Worm (Caenorhabditis elegans) whole organism, L3 larva: ENCODE results near the gene R08A2.1.

Experiments used
- ZK546.5 ChIP-seq: sonication (generic microtip); optimal IDR thresholded peaks from 2 replicates; lab custom pipeline; 2017; ENCODE audit warnings: missing biosample characterization, missing genetic modification characterization
- aly-2 ChIP-seq: fragments of 150-350 bp; optimal IDR thresholded peaks from 2 replicates; lab custom pipeline; 2014; ENCODE audit warnings: missing biosample characterization, missing genetic modification characterization
- ama-1 ChIP-seq: fragments of 150-350 bp; optimal IDR thresholded peaks from 2 replicates; lab custom pipeline; 2018
- ceh-28 ChIP-seq: fragments of 150-350 bp; optimal IDR thresholded peaks from 2 replicates; lab custom pipeline; 2014; ENCODE audit warnings: missing biosample characterization, missing genetic modification reagents, missing genetic modification characterization
- ceh-82 ChIP-seq: fragments of 150-350 bp; optimal IDR thresholded peaks from 2 replicates; lab custom pipeline; 2014; ENCODE audit warnings: missing biosample characterization, missing genetic modification characterization
- daf-12 ChIP-seq: fragments of 150-350 bp; optimal IDR thresholded peaks from 2 replicates; lab custom pipeline; 2014; ENCODE audit warnings: missing biosample characterization, missing genetic modification reagents, missing genetic modification characterization
- egl-27 ChIP-seq: sonication (generic microtip); optimal IDR thresholded peaks from 4 replicates; lab custom pipeline; 2017; ENCODE audit warnings: missing biosample characterization, missing genetic modification reagents, missing genetic modification characterization
- elt-2 ChIP-seq: sonication (generic microtip); optimal IDR thresholded peaks from 2 replicates; lab custom pipeline; 2016; ENCODE audit warnings: missing genetic modification reagents, mild to moderate bottlenecking, missing genetic modification characterization, missing compliant biosample characterization
- elt-3 ChIP-seq, 3 experiments: fragments of 150-350 bp in 1 of 3; sonication (generic microtip) in 2 of 3; optimal IDR thresholded peaks; 2 replicates in 2 of 3; 4 replicates in 1 of 3; lab custom pipeline; 2014 to 2017; ENCODE audit warnings: missing biosample characterization in 3 of 3, missing genetic modification characterization in 3 of 3
- fkh-10 ChIP-seq: sonication (generic microtip); optimal IDR thresholded peaks from 2 replicates; lab custom pipeline; 2017; ENCODE audit warnings: missing biosample characterization, missing genetic modification reagents, missing genetic modification characterization
- fos-1 ChIP-seq: fragments of 150-350 bp; optimal IDR thresholded peaks from 2 replicates; lab custom pipeline; 2014; ENCODE audit warnings: missing biosample characterization, missing genetic modification characterization
- hmg-11 ChIP-seq: sonication (generic microtip); optimal IDR thresholded peaks from 2 replicates; lab custom pipeline; 2016; ENCODE audit warnings: missing genetic modification characterization, missing compliant biosample characterization
- jun-1 ChIP-seq: fragments of 150-350 bp; optimal IDR thresholded peaks from 2 replicates; lab custom pipeline; 2014; ENCODE audit warnings: missing biosample characterization, missing genetic modification reagents, missing genetic modification characterization
- lin-15B ChIP-seq: fragments of 150-350 bp; optimal IDR thresholded peaks from 2 replicates; lab custom pipeline; 2014; ENCODE audit warnings: missing biosample characterization, missing genetic modification characterization
- lin-39 ChIP-seq: fragments of 150-350 bp; optimal IDR thresholded peaks from 2 replicates; lab custom pipeline; 2018; ENCODE audit warnings: missing biosample characterization, missing genetic modification reagents, missing genetic modification characterization
- lsy-12 ChIP-seq: sonication (generic microtip); optimal IDR thresholded peaks from 2 replicates; lab custom pipeline; 2016; ENCODE audit warnings: mild to moderate bottlenecking, missing genetic modification characterization, missing compliant biosample characterization
- mdl-1 ChIP-seq: fragments of 150-350 bp; optimal IDR thresholded peaks from 2 replicates; lab custom pipeline; 2014; ENCODE audit warnings: missing biosample characterization, missing genetic modification characterization
- mml-1 ChIP-seq: fragments of 150-350 bp; sonication (generic microtip); optimal IDR thresholded peaks from 3 replicates; lab custom pipeline; 2014; ENCODE audit warnings: missing biosample characterization, missing genetic modification characterization
- nfya-1 ChIP-seq: sonication (generic microtip); optimal IDR thresholded peaks from 2 replicates; lab custom pipeline; 2017; ENCODE audit warnings: missing genetic modification characterization, mild to moderate bottlenecking, missing compliant biosample characterization, antibody characterized with exemption, moderate library complexity; ENCODE audit not compliant: insufficient read depth
- nhr-11 ChIP-seq: fragments of 150-350 bp; optimal IDR thresholded peaks from 2 replicates; lab custom pipeline; 2014; ENCODE audit warnings: missing biosample characterization, missing genetic modification characterization
- nhr-23 ChIP-seq: fragments of 150-350 bp; optimal IDR thresholded peaks from 2 replicates; lab custom pipeline; 2014; ENCODE audit warnings: missing biosample characterization, missing genetic modification reagents, missing genetic modification characterization
- nhr-237 ChIP-seq: fragments of 150-350 bp; optimal IDR thresholded peaks from 2 replicates; lab custom pipeline; 2014; ENCODE audit warnings: missing biosample characterization, missing genetic modification characterization
- nhr-25 ChIP-seq: sonication (generic microtip); optimal IDR thresholded peaks from 2 replicates; lab custom pipeline; 2017; ENCODE audit warnings: missing biosample characterization, missing genetic modification characterization
- nhr-28 ChIP-seq: fragments of 150-350 bp; optimal IDR thresholded peaks from 2 replicates; lab custom pipeline; 2014; ENCODE audit warnings: missing biosample characterization, missing genetic modification characterization
- nhr-67 ChIP-seq: fragments of 150-350 bp; optimal IDR thresholded peaks from 2 replicates; lab custom pipeline; 2014; ENCODE audit warnings: missing biosample characterization, missing genetic modification characterization
- nhr-76 ChIP-seq: fragments of 150-350 bp; sonication (generic microtip); optimal IDR thresholded peaks from 5 replicates; lab custom pipeline; 2014; ENCODE audit warnings: missing biosample characterization, missing genetic modification characterization
- nhr-77 ChIP-seq: fragments of 150-350 bp; optimal IDR thresholded peaks from 2 replicates; lab custom pipeline; 2014; ENCODE audit warnings: missing biosample characterization, missing genetic modification characterization
- pha-4 ChIP-seq: fragments of 150-350 bp; optimal IDR thresholded peaks from 2 replicates; lab custom pipeline; 2014; ENCODE audit warnings: missing biosample characterization, missing genetic modification reagents, missing genetic modification characterization
- pqm-1 ChIP-seq: fragments of 150-350 bp; optimal IDR thresholded peaks from 2 replicates; lab custom pipeline; 2017; ENCODE audit warnings: missing biosample characterization, missing genetic modification characterization, inconsistent platforms
- sea-2 ChIP-seq: fragments of 150-350 bp; sonication (generic microtip); optimal IDR thresholded peaks from 4 replicates; lab custom pipeline; 2014; ENCODE audit warnings: missing biosample characterization, missing genetic modification reagents, missing genetic modification characterization
- skn-1 ChIP-seq: fragments of 150-350 bp; optimal IDR thresholded peaks from 2 replicates; lab custom pipeline; 2014; ENCODE audit warnings: missing biosample characterization, missing genetic modification characterization
- snpc-4 ChIP-seq: fragments of 150-350 bp; optimal IDR thresholded peaks from 2 replicates; lab custom pipeline; 2014; ENCODE audit warnings: missing biosample characterization, missing genetic modification characterization
- tbx-2 ChIP-seq: sonication (generic microtip); optimal IDR thresholded peaks from 2 replicates; lab custom pipeline; 2016; ENCODE audit warnings: mild to moderate bottlenecking, missing genetic modification characterization, missing compliant biosample characterization
- unc-39 ChIP-seq: sonication (generic microtip); optimal IDR thresholded peaks from 4 replicates; lab custom pipeline; 2017; ENCODE audit warnings: missing biosample characterization, missing genetic modification characterization
- unc-62 ChIP-seq: fragments of 150-350 bp; sonication (generic microtip); optimal IDR thresholded peaks from 4 replicates; lab custom pipeline; 2014; ENCODE audit warnings: missing biosample characterization, missing genetic modification reagents, missing genetic modification characterization
- zag-1 ChIP-seq: fragments of 150-350 bp; optimal IDR thresholded peaks from 2 replicates; lab custom pipeline; 2014; ENCODE audit warnings: missing biosample characterization, missing genetic modification characterization
- ztf-11 ChIP-seq: fragments of 150-350 bp; optimal IDR thresholded peaks from 2 replicates; lab custom pipeline; 2014; ENCODE audit warnings: missing biosample characterization, missing genetic modification characterization
- ztf-4 ChIP-seq: fragments of 150-350 bp; optimal IDR thresholded peaks from 2 replicates; lab custom pipeline; 2014; ENCODE audit warnings: missing biosample characterization, missing genetic modification characterization

R08A2.1 gene

DNA sequence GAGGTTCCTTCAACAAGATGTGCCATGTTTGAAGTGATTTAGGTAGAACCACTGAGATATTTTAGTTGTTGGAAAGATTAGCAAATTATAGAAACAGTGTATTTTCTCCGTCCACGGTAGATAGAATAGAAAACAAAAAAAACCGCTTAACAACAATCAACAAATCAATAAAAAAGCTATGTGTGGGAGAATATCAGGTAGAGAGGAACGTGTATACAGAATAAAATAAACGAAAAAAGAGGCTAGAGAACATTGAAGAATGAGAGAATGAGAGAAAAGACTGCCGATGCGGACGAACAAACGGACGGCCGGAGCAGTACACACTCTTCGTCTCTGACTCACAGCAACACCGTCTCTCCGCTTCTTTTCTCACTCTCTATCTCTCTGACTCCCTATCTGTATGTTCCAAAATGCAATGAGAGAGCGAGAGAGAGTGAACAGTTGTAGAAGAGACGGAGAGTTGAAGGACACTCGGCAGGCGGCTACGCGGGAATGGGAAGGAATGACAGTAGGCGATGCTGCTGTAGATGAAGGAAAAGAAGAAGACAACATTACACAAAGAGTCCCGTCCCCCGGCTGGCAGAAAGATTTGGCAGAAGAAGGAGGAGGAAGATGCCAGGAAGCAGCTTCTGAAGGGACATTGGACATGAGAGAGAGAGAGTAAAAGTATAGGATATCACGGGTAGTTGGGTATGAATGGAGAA is 22.6 kb downstream of the R08A2.1 start, which contains the start of gene unc-112 (continued):
- TF ChIP-seq daf-12 (tag; lab: Kevin White, UChicago) (no peak), fkh-10 (GFP tag; lab: Kevin White, UChicago) (no peak), nhr-23 (peak; percentile 46), elt-2 (tag; lab: Kevin White, UChicago) (peak; percentile 73), ama-1 (lab: Kevin White, UChicago) (no peak), nhr-67 (tag; lab: Kevin White, UChicago) (no peak), ztf-4 (tag; lab: Kevin White, UChicago) (no peak), nhr-28 (no peak), fos-1 (peak; percentile 59), sea-2 (GFP tag; lab: Kevin White, UChicago) (peak; percentile 9), mml-1 (tag; lab: Kevin White, UChicago) (no peak), egl-27 (no peak), unc-62 (peak; percentile 18), nhr-76 (peak; percentile 15), nhr-11 (tag; lab: Kevin White, UChicago) (peak; percentile 55), elt-3 (tag; optimal IDR thresholded peaks at IDR 0.05; lab: Kevin White, UChicago) (no peak), ztf-11 (tag; lab: Kevin White, UChicago) (no peak), jun-1 (tag; lab: Kevin White, UChicago) (peak; percentile 38)

ce11 chrV:14695713-14696112 is 23.7 kb downstream of the R08A2.1 start:
- TF ChIP-seq nhr-67 (tag; lab: Kevin White, UChicago) (no peak), mdl-1 (tag; lab: Kevin White, UChicago) (no peak), pha-4 (no peak), nhr-23 (no peak), tbx-2 (tag; lab: Kevin White, UChicago) (no peak), lsy-12 (tag; lab: Kevin White, UChicago) (no peak), lin-39 (tag; lab: Kevin White, UChicago) (no peak), pqm-1 (tag; lab: Kevin White, UChicago) (no peak), nhr-77 (tag; lab: Kevin White, UChicago) (no peak), aly-2 (tag; lab: Kevin White, UChicago) (no peak), zag-1 (tag; lab: Kevin White, UChicago) (no peak), hmg-11 (tag; lab: Kevin White, UChicago) (no peak), ZK546.5 (tag; lab: Kevin White, UChicago) (no peak), unc-39 (tag; lab: Kevin White, UChicago) (no peak), nhr-237 (tag; lab: Kevin White, UChicago) (no peak)

ce11 chrV:14689060-14689750 is 30.2 kb downstream of the R08A2.1 start, which contains the start of gene gasr-8:
Gene gasr-8, plus strand, starts transcription at chrV:14689110.
- no peak for TF ChIP-seq skn-1 (tag; lab: Kevin White, UChicago)
- TF ChIP-seq hmg-11 (tag; lab: Kevin White, UChicago) = no peak
- TF ChIP-seq pha-4 = peak; percentile 18
- no peak for TF ChIP-seq ceh-82
- TF ChIP-seq nhr-237 (tag; lab: Kevin White, UChicago) = no peak
- TF ChIP-seq unc-39 (tag; lab: Kevin White, UChicago) = no peak
- TF ChIP-seq jun-1 (tag; lab: Kevin White, UChicago) = no peak
- TF ChIP-seq lin-15B = no peak
- no peak for TF ChIP-seq ceh-28 (tag; lab: Kevin White, UChicago)
- no peak for TF ChIP-seq nhr-67 (tag; lab: Kevin White, UChicago)
- no peak for TF ChIP-seq tbx-2 (tag; lab: Kevin White, UChicago)
- TF ChIP-seq nfya-1 = peak; percentile 22
- TF ChIP-seq nhr-25 = no peak
- no peak for TF ChIP-seq fkh-10 (GFP tag; lab: Kevin White, UChicago)
- no peak for TF ChIP-seq snpc-4
- no peak for TF ChIP-seq pqm-1 (tag; lab: Kevin White, UChicago)
